Worm (Caenorhabditis elegans) whole organism, L4/young adult: ENCODE data around the gene Y75B8A.33.

Experiments
- dao-5 ChIP-seq: sonication (generic microtip); optimal IDR thresholded peaks from 2 replicates; lab custom pipeline; 2016; ENCODE audit warnings: missing genotype, missing genetic modification characterization, moderate library complexity, missing compliant biosample characterization
- him-1 ChIP-seq: sonication (generic microtip); optimal IDR thresholded peaks from 2 replicates; lab custom pipeline; 2016; ENCODE audit warnings: missing genotype, missing genetic modification reagents, missing genetic modification characterization, missing compliant biosample characterization

DNA sequence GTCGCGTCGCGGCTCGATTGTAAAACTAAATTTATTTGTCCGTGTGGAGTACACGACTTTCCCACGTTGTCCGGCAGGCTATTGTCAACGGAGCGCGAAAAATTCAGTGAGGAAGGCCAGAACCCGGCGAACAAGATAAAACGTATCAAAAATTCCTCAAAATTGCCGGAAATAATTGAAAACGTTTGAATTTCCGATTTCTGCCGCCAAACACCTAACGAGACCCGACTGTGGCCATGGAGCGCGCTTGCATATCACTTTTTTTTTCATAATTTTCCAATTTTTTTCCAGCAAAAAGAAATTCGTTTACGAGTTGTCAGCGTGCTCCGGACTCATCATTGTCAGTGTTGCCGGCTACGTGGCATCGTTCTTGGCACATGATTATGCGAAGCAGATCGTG is 31.3 kb upstream of the Y75B8A.33 start:
- TF ChIP-seq dao-5 (tag; lab: Kevin White, UChicago), result no peak
- TF ChIP-seq him-1 (tag; lab: Kevin White, UChicago), result no peak
